Worm (Caenorhabditis elegans) whole organism, L1 larva: Measurements from ENCODE around the gene Y37A1B.4.

Experiments
- Y116A8C.19 ChIP-seq: sonication (generic microtip); optimal IDR thresholded peaks from 2 replicates; lab custom pipeline; 2016; ENCODE audit warnings: missing compliant biosample characterization, missing genetic modification characterization, borderline replicate concordance
- blmp-1 ChIP-seq: fragments of 150-350 bp; optimal IDR thresholded peaks from 2 replicates; lab custom pipeline; 2014; ENCODE audit warnings: missing biosample characterization, missing genetic modification characterization
- ceh-63 ChIP-seq: fragments of 200-800 bp; sonication (Bioruptor generic); optimal IDR thresholded peaks from 2 replicates; lab custom pipeline; 2018; ENCODE audit warnings: mild to moderate bottlenecking, missing genetic modification characterization, missing compliant biosample characterization
- ceh-82 ChIP-seq, 3 experiments: fragments of 150-350 bp in 1 of 3; sonication (generic microtip) in 2 of 3; optimal IDR thresholded peaks; 2 replicates each; lab custom pipeline; 2014 to 2017; ENCODE audit warnings: missing biosample characterization in 3 of 3, missing genetic modification characterization in 3 of 3
- ceh-88 ChIP-seq: fragments of 200-800 bp; sonication (Bioruptor generic); IDR thresholded peaks from 2 replicates; pipeline ENCODE4 v1.3.6; 2022; ENCODE audit warnings: missing genetic modification characterization, missing compliant biosample characterization
- ceh-90 ChIP-seq: sonication (generic microtip); optimal IDR thresholded peaks from 2 replicates; lab custom pipeline; 2016; ENCODE audit warnings: missing genetic modification characterization, missing compliant biosample characterization
- ces-1 ChIP-seq: fragments of 150-350 bp; optimal IDR thresholded peaks from 2 replicates; lab custom pipeline; 2014; ENCODE audit warnings: missing biosample characterization, missing genetic modification reagents, missing genetic modification characterization
- efl-1 ChIP-seq, 4 experiments: fragments of 150-350 bp; optimal IDR thresholded peaks in 3 of 4; peaks in 1 of 4; 1 replicate in 1 of 4; 2 replicates in 3 of 4; lab custom pipeline; 2014; ENCODE audit warnings: missing biosample characterization in 2 of 4, missing genetic modification characterization in 2 of 4, missing genetic modification reagents in 2 of 4
- egl-27 ChIP-seq, 2 experiments: fragments of 150-350 bp in 1 of 2; sonication (generic microtip); optimal IDR thresholded peaks; 3 replicates each; lab custom pipeline; 2017 to 2018; ENCODE audit warnings: missing biosample characterization in 2 of 2, missing genetic modification characterization in 2 of 2, missing genetic modification reagents in 2 of 2
- elt-2 ChIP-seq: sonication (generic microtip); optimal IDR thresholded peaks from 2 replicates; lab custom pipeline; 2016; ENCODE audit warnings: missing genetic modification characterization, mild to moderate bottlenecking, inconsistent platforms, missing compliant biosample characterization, missing genetic modification reagents
- elt-3 ChIP-seq, 6 experiments: fragments of 150-350 bp in 1 of 6; sonication (generic microtip); optimal IDR thresholded peaks; 2 replicates each; lab custom pipeline; 2017 to 2018; ENCODE audit warnings: missing biosample characterization in 6 of 6, missing genetic modification characterization in 6 of 6, inconsistent platforms in 1 of 6
- ets-5 ChIP-seq: fragments of 200-800 bp; sonication (Bioruptor generic); IDR thresholded peaks from 2 replicates; pipeline ENCODE4 v1.3.6; 2022; ENCODE audit warnings: missing genetic modification characterization, missing compliant biosample characterization
- fkh-4 ChIP-seq: sonication (generic microtip); optimal IDR thresholded peaks from 2 replicates; lab custom pipeline; 2016; ENCODE audit warnings: missing compliant biosample characterization, missing genetic modification characterization, borderline replicate concordance
- fkh-8 ChIP-seq: sonication (generic microtip); optimal IDR thresholded peaks from 2 replicates; lab custom pipeline; 2016; ENCODE audit warnings: mild to moderate bottlenecking, missing genetic modification characterization, missing compliant biosample characterization
- hlh-4 ChIP-seq: sonication (generic microtip); optimal IDR thresholded peaks from 2 replicates; lab custom pipeline; 2016; ENCODE audit warnings: mild to moderate bottlenecking, missing genetic modification characterization, missing compliant biosample characterization
- isw-1 ChIP-seq: fragments of 200-800 bp; sonication (Bioruptor generic); IDR thresholded peaks from 2 replicates; pipeline ENCODE4 v1.3.6; 2022; ENCODE audit warnings: missing genetic modification characterization, missing compliant biosample characterization
- jun-1 ChIP-seq: fragments of 150-350 bp; optimal IDR thresholded peaks from 2 replicates; lab custom pipeline; 2014; ENCODE audit warnings: missing biosample characterization, missing genetic modification reagents, missing genetic modification characterization
- lin-13 ChIP-seq: fragments of 150-350 bp; optimal IDR thresholded peaks from 2 replicates; lab custom pipeline; 2014; ENCODE audit warnings: missing biosample characterization, missing genetic modification reagents, missing genetic modification characterization
- lin-14 ChIP-seq: fragments of 200-800 bp; sonication (Bioruptor generic); optimal IDR thresholded peaks from 2 replicates; lab custom pipeline; 2018; ENCODE audit warnings: mild to moderate bottlenecking, missing genetic modification characterization, moderate library complexity, missing compliant biosample characterization
- lin-35 ChIP-seq, 2 experiments: fragments of 150-350 bp; optimal IDR thresholded peaks; 2 replicates each; lab custom pipeline; 2014; ENCODE audit warnings: missing biosample characterization in 2 of 2, missing genetic modification characterization in 2 of 2, missing genetic modification reagents in 2 of 2
- lin-39 ChIP-seq: fragments of 150-350 bp; optimal IDR thresholded peaks from 2 replicates; lab custom pipeline; 2014; ENCODE audit warnings: missing biosample characterization, missing genetic modification reagents, missing genetic modification characterization
- lsy-2 ChIP-seq, 2 experiments: fragments of 150-350 bp; optimal IDR thresholded peaks; 2 replicates each; lab custom pipeline; 2014; ENCODE audit warnings: missing biosample characterization in 2 of 2, missing genetic modification characterization in 2 of 2
- mdl-1 ChIP-seq, 2 experiments: fragments of 150-350 bp; optimal IDR thresholded peaks; 2 replicates each; lab custom pipeline; 2014 to 2017; ENCODE audit warnings: missing biosample characterization in 2 of 2, missing genetic modification characterization in 2 of 2, inconsistent platforms in 1 of 2
- mef-2 ChIP-seq: fragments of 150-350 bp; optimal IDR thresholded peaks from 2 replicates; lab custom pipeline; 2014; ENCODE audit warnings: missing biosample characterization, missing genetic modification characterization
- mep-1 ChIP-seq: fragments of 150-350 bp; optimal IDR thresholded peaks from 2 replicates; lab custom pipeline; 2014; ENCODE audit warnings: missing biosample characterization, missing genetic modification characterization
- nhr-11 ChIP-seq: fragments of 150-350 bp; optimal IDR thresholded peaks from 2 replicates; lab custom pipeline; 2014; ENCODE audit warnings: missing biosample characterization, missing genetic modification characterization
- nhr-19 ChIP-seq: fragments of 200-800 bp; sonication (Bioruptor generic); conservative IDR thresholded peaks from 2 replicates; pipeline ENCODE4 v1.3.6; 2022; ENCODE audit warnings: missing genetic modification characterization, missing compliant biosample characterization
- nhr-20 ChIP-seq: sonication (generic microtip); optimal IDR thresholded peaks from 2 replicates; lab custom pipeline; 2016; ENCODE audit warnings: mild to moderate bottlenecking, missing genetic modification characterization, missing compliant biosample characterization
- nhr-28 ChIP-seq: fragments of 150-350 bp; optimal IDR thresholded peaks from 2 replicates; lab custom pipeline; 2014; ENCODE audit warnings: missing biosample characterization, missing genetic modification characterization
- nhr-47 ChIP-seq: sonication (generic microtip); optimal IDR thresholded peaks from 2 replicates; lab custom pipeline; 2016; ENCODE audit warnings: mild to moderate bottlenecking, missing genetic modification characterization, moderate library complexity, missing compliant biosample characterization
- nhr-90 ChIP-seq: sonication (generic microtip); optimal IDR thresholded peaks from 2 replicates; lab custom pipeline; 2016; ENCODE audit warnings: mild to moderate bottlenecking, missing genetic modification characterization, missing compliant biosample characterization; ENCODE audit not compliant: poor library complexity
- pqm-1 ChIP-seq: sonication (generic microtip); optimal IDR thresholded peaks from 3 replicates; lab custom pipeline; 2017; ENCODE audit warnings: missing biosample characterization, missing genetic modification characterization
- snpc-4 ChIP-seq: fragments of 150-350 bp; optimal IDR thresholded peaks from 2 replicates; lab custom pipeline; 2014; ENCODE audit warnings: missing biosample characterization, missing genetic modification characterization
- snu-23 ChIP-seq: sonication (generic microtip); optimal IDR thresholded peaks from 2 replicates; lab custom pipeline; 2016; ENCODE audit warnings: missing genetic modification characterization, missing compliant biosample characterization
- sptf-1 ChIP-seq: fragments of 150-350 bp; optimal IDR thresholded peaks from 2 replicates; lab custom pipeline; 2014; ENCODE audit warnings: missing biosample characterization, missing genetic modification characterization
- sup-37 ChIP-seq: fragments of 200-800 bp; sonication (Bioruptor generic); optimal IDR thresholded peaks from 2 replicates; lab custom pipeline; 2018; ENCODE audit warnings: mild to moderate bottlenecking, missing genetic modification characterization, missing compliant biosample characterization
- swsn-7 ChIP-seq: sonication (generic microtip); optimal IDR thresholded peaks from 2 replicates; lab custom pipeline; 2016; ENCODE audit warnings: missing genetic modification characterization, missing compliant biosample characterization
- unc-30 ChIP-seq: sonication (generic microtip); optimal IDR thresholded peaks from 2 replicates; lab custom pipeline; 2017; ENCODE audit warnings: missing biosample characterization, missing genetic modification characterization
- unc-98 ChIP-seq: fragments of 200-800 bp; sonication (Bioruptor generic); IDR thresholded peaks from 2 replicates; pipeline ENCODE4 v1.3.6; 2022; ENCODE audit warnings: missing genetic modification characterization, missing compliant biosample characterization
- zip-4 ChIP-seq: fragments of 200-800 bp; sonication (Bioruptor generic); optimal IDR thresholded peaks from 2 replicates; lab custom pipeline; 2018; ENCODE audit warnings: mild to moderate bottlenecking, missing genetic modification characterization, moderate library complexity, missing compliant biosample characterization
- ztf-4 ChIP-seq: fragments of 150-350 bp; optimal IDR thresholded peaks from 2 replicates; lab custom pipeline; 2014; ENCODE audit warnings: missing biosample characterization, missing genetic modification characterization

Y37A1B.4 gene

ce11 chrIV:14069760-14070159 is 9.2 kb upstream of the Y37A1B.4 start, which contains the start of gene lst-4:
Gene lst-4 (minus strand): TSS chrIV:14069860.
- no peak for TF ChIP-seq isw-1 (GFP tag; lab: Robert Waterston, UW)
- no peak for TF ChIP-seq unc-30 (tag; lab: Kevin White, UChicago)
- TF ChIP-seq ces-1 (GFP tag; lab: Kevin White, UChicago), result no peak
- no peak for TF ChIP-seq fkh-4 (tag; lab: Kevin White, UChicago)
- TF ChIP-seq hlh-4 (tag; lab: Kevin White, UChicago), result no peak
- TF ChIP-seq mdl-1 (tag; optimal IDR thresholded peaks at IDR 0.05; lab: Kevin White, UChicago), result no peak
- TF ChIP-seq mep-1 (tag; lab: Kevin White, UChicago), result no peak
- no peak for TF ChIP-seq zip-4 (GFP tag; lab: Kevin White, UChicago)
- TF ChIP-seq egl-27 (tag; optimal IDR thresholded peaks at IDR 0.05; lab: Kevin White, UChicago), result no peak
- no peak for TF ChIP-seq nhr-90 (tag; lab: Kevin White, UChicago)
- no peak for TF ChIP-seq snu-23 (GFP tag; lab: Kevin White, UChicago)
- TF ChIP-seq ets-5 (GFP tag; lab: Robert Waterston, UW), result no peak
- no peak for TF ChIP-seq ceh-63 (GFP tag; lab: Kevin White, UChicago)
- no peak for TF ChIP-seq jun-1 (tag; lab: Kevin White, UChicago)
- TF ChIP-seq nhr-20 (tag; lab: Kevin White, UChicago), result no peak
- no peak for TF ChIP-seq ceh-90 (tag; lab: Kevin White, UChicago)
- no peak for TF ChIP-seq sup-37 (GFP tag; lab: Kevin White, UChicago)
- TF ChIP-seq ceh-82 (tag; optimal IDR thresholded peaks at IDR 0.05; lab: Kevin White, UChicago), result no peak
- no peak for TF ChIP-seq lsy-2 (tag; optimal IDR thresholded peaks at IDR 0.05; lab: Kevin White, UChicago)

- TF ChIP-seq lin-39 (tag; lab: Kevin White, UChicago) (no peak), fkh-8 (tag; lab: Kevin White, UChicago) (no peak), lin-14 (GFP tag; lab: Kevin White, UChicago) (no peak), ces-1 (GFP tag; lab: Kevin White, UChicago) (no peak), nhr-28 (tag; lab: Kevin White, UChicago) (no peak), fkh-4 (tag; lab: Kevin White, UChicago) (no peak)
Observed at ce11 chrIV:14066403-14066802, 5.9 kb upstream of the Y37A1B.4 start.

- no peak for TF ChIP-seq ceh-88 (GFP tag; lab: Robert Waterston, UW)
- TF ChIP-seq Y116A8C.19, result no peak
- no peak for TF ChIP-seq nhr-11 (tag; lab: Kevin White, UChicago)
- TF ChIP-seq nhr-47 (tag; lab: Kevin White, UChicago), result no peak
- no peak for TF ChIP-seq lin-39 (tag; lab: Kevin White, UChicago)
- no peak for TF ChIP-seq sptf-1 (tag; lab: Kevin White, UChicago)
- no peak for TF ChIP-seq swsn-7 (tag; lab: Kevin White, UChicago)
- TF ChIP-seq snu-23 (GFP tag; lab: Kevin White, UChicago), result no peak
- no peak for TF ChIP-seq lsy-2 (tag; optimal IDR thresholded peaks at IDR 0.05; lab: Kevin White, UChicago)
- TF ChIP-seq lin-13 (GFP tag; lab: Kevin White, UChicago), result no peak
- no peak for TF ChIP-seq snpc-4
- no peak for TF ChIP-seq lin-35 (GFP tag; optimal IDR thresholded peaks at IDR 0.05; lab: Kevin White, UChicago)
- TF ChIP-seq unc-98 (GFP tag; lab: Robert Waterston, UW), result no peak
- TF ChIP-seq efl-1 (optimal IDR thresholded peaks at IDR 0.05; lab: Kevin White, UChicago), result no peak
- TF ChIP-seq efl-1 (GFP tag; optimal IDR thresholded peaks at IDR 0.05 in 1 of 2; lab: Kevin White, UChicago), result no peak
Observed at ce11 chrIV:14050900-14051299, 9.6 kb downstream of the Y37A1B.4 start, which contains the start of gene semo-1. Gene semo-1 (plus strand): TSS chrIV:14051200.

- TF ChIP-seq mef-2 (tag; lab: Kevin White, UChicago), result no peak
- TF ChIP-seq ets-5 (GFP tag; lab: Robert Waterston, UW), result no peak
- TF ChIP-seq elt-2, result peak; percentile 55
- TF ChIP-seq nhr-19, result 0 out of 2 replicates have a peak, but pooled peaks have one; percentile 6
- TF ChIP-seq blmp-1, result peak; percentile 18
- peak in 5 of 6 experiments; percentile 21 to 84 (median 52) for TF ChIP-seq elt-3 (tag; optimal IDR thresholded peaks at IDR 0.05; lab: Kevin White, UChicago)
- no peak for TF ChIP-seq ztf-4 (tag; lab: Kevin White, UChicago)
- TF ChIP-seq efl-1 (optimal IDR thresholded peaks at IDR 0.05; lab: Kevin White, UChicago), result no peak
- TF ChIP-seq efl-1 (GFP tag; optimal IDR thresholded peaks at IDR 0.05 in 1 of 2; lab: Kevin White, UChicago), result no peak
- TF ChIP-seq pqm-1 (tag; lab: Kevin White, UChicago), result peak; percentile 55
- peak; percentile 58 for TF ChIP-seq nhr-20 (tag; lab: Kevin White, UChicago)
- peak; percentile 23 for TF ChIP-seq snu-23 (GFP tag; lab: Kevin White, UChicago)
- TF ChIP-seq, all 84 proteins: peak for 7
Observed at ce11 chrIV:14050442-14050841, 10.1 kb downstream of the Y37A1B.4 start.
